Fruit fly (Drosophila melanogaster): ENCODE results near the gene CG7668.
A peak's percentile ranks its signal among the peaks of the same experiment; 100 is the strongest.

The CG7668 gene

dm6 chr3L:19961805-19962204, 40.7 kb upstream of the CG7668 start (continued):
- no peak for TF ChIP-seq CG8290 (GFP tag; optimal IDR thresholded peaks at IDR 0.05)
- peak in 1 of 2 experiments; percentile 52 for TF ChIP-seq CG8290 (tag; optimal IDR thresholded peaks at IDR 0.05)
- TF ChIP-seq Fer1 (GFP tag; optimal IDR thresholded peaks at IDR 0.05), result peak; percentile 49
- peak; percentile 56 for TF ChIP-seq lab (GFP tag; optimal IDR thresholded peaks at IDR 0.05)
- TF ChIP-seq CG14014 (GFP tag; IDR thresholded peaks at IDR 0.05), result no peak; the same call in 1 of the 2 replicates
- TF ChIP-seq CG4424 (GFP tag; optimal IDR thresholded peaks at IDR 0.05), result no peak
- peak; percentile 21 for TF ChIP-seq CG17385 (GFP tag; optimal IDR thresholded peaks at IDR 0.05)
- peak; percentile 75 for TF ChIP-seq Hand (GFP tag; optimal IDR thresholded peaks at IDR 0.05)
- TF ChIP-seq HHEX (GFP tag; optimal IDR thresholded peaks at IDR 0.05), result no peak
- 0 out of 2 replicates have a peak, but pooled peaks have one; percentile 13 for TF ChIP-seq slbo (GFP tag; IDR thresholded peaks at IDR 0.05)

dm6 chr3L:19968725-19969598, 33.6 kb upstream of the CG7668 start:
- 0 out of 3 replicates have a peak, but pooled peaks have one; percentile 8 for TF ChIP-seq dysf (GFP tag; IDR thresholded peaks at IDR 0.05)
- no peak for TF ChIP-seq unc-4 (GFP tag; IDR thresholded peaks at IDR 0.05; ENCODE audit: partially characterized antibody)
- no peak for TF ChIP-seq hbn (GFP tag; IDR thresholded peaks at IDR 0.05; ENCODE audit: partially characterized antibody)
- TF ChIP-seq CG18599 (GFP tag; optimal IDR thresholded peaks at IDR 0.05), result peak; percentile 67
- TF ChIP-seq CG6683 (GFP tag; optimal IDR thresholded peaks at IDR 0.05), result no peak
- TF ChIP-seq ranshi (GFP tag; IDR thresholded peaks at IDR 0.05), result no peak
- TF ChIP-seq Hr51 (GFP tag; optimal IDR thresholded peaks at IDR 0.05), result peak in 1 of 2 experiments; percentile 59
- TF ChIP-seq nmo (GFP tag; optimal IDR thresholded peaks at IDR 0.05), result peak; percentile 21
- no peak for TF ChIP-seq CkIIα-i1 (GFP tag; IDR thresholded peaks at IDR 0.05)
- no peak for TF ChIP-seq pros (GFP tag; optimal IDR thresholded peaks at IDR 0.05)
- no peak for TF ChIP-seq CG8089 (GFP tag; optimal IDR thresholded peaks at IDR 0.05)
- no peak for TF ChIP-seq cwo (GFP tag; optimal IDR thresholded peaks at IDR 0.05)
- no peak for TF ChIP-seq her (GFP tag; optimal IDR thresholded peaks at IDR 0.05)
- TF ChIP-seq Ets65A (GFP tag), result peak; percentile 88
- TF ChIP-seq B-H1 (GFP tag; IDR thresholded peaks at IDR 0.05), result no peak
- TF ChIP-seq CG10147 (GFP tag; optimal IDR thresholded peaks at IDR 0.05), result peak; percentile 53
- TF ChIP-seq CG7928 (GFP tag; optimal IDR thresholded peaks at IDR 0.05), result no peak
- TF ChIP-seq CG2120 (GFP tag; optimal IDR thresholded peaks at IDR 0.05), result peak; percentile 16
- TF ChIP-seq CG4854 (GFP tag; optimal IDR thresholded peaks at IDR 0.05), result no peak
- TF ChIP-seq dmrt99B (tag; optimal IDR thresholded peaks at IDR 0.05), result peak; percentile 38
- peak; percentile 28 for TF ChIP-seq CoRest (tag; optimal IDR thresholded peaks at IDR 0.05)
- TF ChIP-seq wor (GFP tag; IDR thresholded peaks at IDR 0.05), result no peak
- TF ChIP-seq Hand (GFP tag; optimal IDR thresholded peaks at IDR 0.05), result peak; percentile 15
- peak; percentile 81 for TF ChIP-seq abd-A (tag; optimal IDR thresholded peaks at IDR 0.05)
- TF ChIP-seq Meics (GFP tag; optimal IDR thresholded peaks at IDR 0.05), result peak; percentile 42
- no peak for TF ChIP-seq Atf3 (GFP tag; optimal IDR thresholded peaks at IDR 0.05)
- no peak for TF ChIP-seq CG15601 (tag; optimal IDR thresholded peaks at IDR 0.05)
- TF ChIP-seq CG30403 (GFP tag; optimal IDR thresholded peaks at IDR 0.05), result peak; percentile 3
- peak; percentile 46 for TF ChIP-seq lab (GFP tag; optimal IDR thresholded peaks at IDR 0.05)
- peak; percentile 61 for TF ChIP-seq Hmr (GFP tag; optimal IDR thresholded peaks at IDR 0.05)
- TF ChIP-seq CG13894 (tag; optimal IDR thresholded peaks at IDR 0.05), result peak; percentile 64
- no peak for TF ChIP-seq CG4328 (GFP tag; optimal IDR thresholded peaks at IDR 0.05)
- TF ChIP-seq CG6854 (GFP tag; optimal IDR thresholded peaks at IDR 0.05), result no peak
- no peak for TF ChIP-seq CG12155 (GFP tag; optimal IDR thresholded peaks at IDR 0.05)
- TF ChIP-seq CG12236 (GFP tag; optimal IDR thresholded peaks at IDR 0.05), result no peak
- no peak for TF ChIP-seq ttk (GFP tag; IDR thresholded peaks at IDR 0.05)
- peak; percentile 80 for TF ChIP-seq Hey (tag; optimal IDR thresholded peaks at IDR 0.05)
- TF ChIP-seq CG17385 (GFP tag; optimal IDR thresholded peaks at IDR 0.05), result no peak
- TF ChIP-seq CG5953 (GFP tag; IDR thresholded peaks at IDR 0.05), result no peak
- TF ChIP-seq pum (GFP tag; optimal IDR thresholded peaks at IDR 0.05), result no peak
